Fruit fly (Drosophila melanogaster) ovary, adult (tissue): ENCODE measurements around the gene CG17625.

ENCODE experiments used
- CG17801 ChIP-seq: fragments of 200-800 bp; optimal IDR thresholded peaks from 2 replicates; lab custom pipeline; 2019; ENCODE audit warnings: missing biosample characterization, mild to moderate bottlenecking, missing genetic modification characterization, moderate library complexity; ENCODE audit not compliant: partially characterized antibody

Gene CG17625

dm6 chr3R:22686336-22686874, at the start of gene CG17625, which contains the start of gene Gclm:
Gene CG17625, plus strand, starts transcription at chr3R:22686849.
Gene Gclm, minus strand, starts transcription at chr3R:22686510.
- peak; percentile 83 for TF ChIP-seq CG17801 (GFP tag; lab: Kevin White, UChicago)

DNA sequence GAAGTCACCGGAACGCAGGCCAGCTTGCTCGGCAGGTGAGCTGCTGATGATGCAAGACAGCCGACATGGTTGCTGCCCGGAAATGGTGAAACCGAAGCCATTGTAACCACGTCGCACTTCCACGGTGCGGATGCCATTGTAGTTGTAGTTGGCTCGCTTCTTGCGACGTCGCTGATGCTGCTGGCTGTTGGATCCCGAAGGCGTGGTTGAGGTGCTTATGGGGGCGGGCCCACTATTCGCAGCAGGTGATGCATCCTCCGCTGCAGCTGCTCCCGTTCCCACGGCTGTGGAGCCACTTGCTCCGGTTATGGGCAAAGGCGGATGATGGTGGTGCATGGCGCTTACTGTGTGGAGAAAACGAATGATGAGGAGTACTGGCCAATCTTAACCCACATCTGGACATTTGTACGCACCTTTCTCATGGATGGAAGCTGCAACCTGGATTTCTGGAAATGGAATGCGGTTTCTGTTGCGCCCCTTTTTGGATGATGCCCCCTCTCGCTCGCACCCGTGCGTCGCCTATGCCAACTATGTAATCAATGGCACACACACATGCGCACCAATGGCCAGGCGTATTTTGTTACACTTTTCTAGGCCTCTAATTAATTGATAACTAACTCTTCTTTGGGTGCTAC, 47.9 kb upstream of the CG17625 start:
- no peak for TF ChIP-seq CG17801 (GFP tag; lab: Kevin White, UChicago)

dm6 chr3R:22639239-22639858, 47.3 kb upstream of the CG17625 start, which contains the start of the genes loco and wake:
Gene loco, minus strand, starts transcription at chr3R:22639387.
Gene wake, plus strand, starts transcription at chr3R:22639808.
- no peak for TF ChIP-seq CG17801 (GFP tag; lab: Kevin White, UChicago)

dm6 chr3R:22649859-22650258, 36.8 kb upstream of the CG17625 start:
- TF ChIP-seq CG17801 (GFP tag; lab: Kevin White, UChicago) = no peak

DNA sequence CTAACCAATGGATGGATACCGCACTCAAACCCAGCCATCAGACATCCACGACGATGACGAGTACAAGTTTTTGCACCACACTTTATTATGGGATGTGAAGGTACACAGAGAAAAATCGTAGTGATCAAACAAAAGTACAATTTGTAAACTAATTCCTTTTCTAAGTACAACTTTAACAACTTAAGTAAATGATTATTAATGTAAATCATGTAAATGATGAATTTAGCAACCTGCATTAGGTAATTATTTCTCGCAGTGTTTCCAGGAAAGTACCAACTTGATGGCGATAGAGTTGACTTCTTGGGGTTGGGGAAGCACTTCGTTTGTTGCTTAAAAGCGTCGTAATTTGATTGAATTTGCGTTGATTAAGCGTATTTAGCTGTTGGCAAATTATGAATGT, 23.5 kb upstream of the CG17625 start:
- TF ChIP-seq CG17801 (GFP tag; lab: Kevin White, UChicago) = no peak

DNA sequence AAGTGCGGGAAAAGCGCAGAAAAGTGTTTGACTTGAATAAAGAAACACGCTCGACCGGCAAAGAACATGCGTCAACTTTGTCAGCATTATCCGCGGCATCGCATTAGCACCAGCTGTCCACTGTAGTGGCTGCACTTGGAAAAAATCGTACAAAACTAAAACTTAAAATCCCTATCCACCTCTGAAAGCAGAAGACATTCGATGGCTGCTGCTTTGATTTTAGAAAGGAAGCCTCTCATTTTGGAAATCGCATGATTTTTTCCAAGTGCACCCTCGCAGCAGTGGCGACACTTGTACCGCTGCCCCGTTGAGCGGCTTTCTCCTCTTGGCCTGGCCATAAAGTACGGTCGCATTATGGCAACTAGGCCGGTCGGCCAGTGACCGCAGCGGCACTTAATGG, 22.4 kb upstream of the CG17625 start:
- no peak for TF ChIP-seq CG17801 (GFP tag; lab: Kevin White, UChicago)

DNA sequence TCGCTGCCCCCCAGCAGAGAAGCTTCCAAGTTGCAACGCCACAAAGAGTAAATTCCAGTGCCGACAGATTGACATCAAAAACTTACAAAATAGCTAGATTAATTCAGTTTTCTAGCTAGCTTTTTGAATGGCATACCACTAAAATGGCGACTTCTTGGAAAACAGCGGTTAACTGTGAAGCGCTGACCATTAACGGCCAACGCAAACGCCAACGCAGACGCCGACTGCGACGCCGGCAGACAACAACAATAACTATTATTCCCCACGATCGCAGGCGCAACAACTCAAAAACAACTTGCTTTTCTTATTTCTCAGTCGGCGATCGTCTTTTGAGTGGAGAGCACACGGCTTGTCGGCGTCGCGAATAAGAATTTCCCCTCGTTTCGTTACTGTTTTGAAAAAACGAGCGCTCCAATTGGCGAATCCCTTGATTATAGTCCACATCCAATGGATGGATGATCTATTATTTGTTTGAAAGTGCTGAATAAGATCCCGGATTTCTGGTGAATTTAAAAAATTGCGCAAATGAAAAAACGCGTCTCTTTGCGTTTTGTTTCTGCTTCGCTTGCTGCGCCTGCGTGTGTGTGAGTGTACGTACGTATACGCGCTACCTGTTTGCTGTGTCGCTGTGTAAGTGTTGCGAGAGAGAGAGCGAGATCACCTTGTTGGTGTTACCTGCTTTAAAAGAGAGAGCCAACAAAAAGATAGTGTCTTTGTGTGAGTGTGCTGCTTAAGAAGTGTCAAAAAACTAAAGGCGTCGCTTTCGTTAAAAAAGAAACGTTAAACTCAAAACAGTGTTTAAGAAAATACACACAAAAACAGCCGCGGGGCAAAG, 20.0 kb upstream of the CG17625 start:
- TF ChIP-seq CG17801 (GFP tag; lab: Kevin White, UChicago) = peak; percentile 49

DNA sequence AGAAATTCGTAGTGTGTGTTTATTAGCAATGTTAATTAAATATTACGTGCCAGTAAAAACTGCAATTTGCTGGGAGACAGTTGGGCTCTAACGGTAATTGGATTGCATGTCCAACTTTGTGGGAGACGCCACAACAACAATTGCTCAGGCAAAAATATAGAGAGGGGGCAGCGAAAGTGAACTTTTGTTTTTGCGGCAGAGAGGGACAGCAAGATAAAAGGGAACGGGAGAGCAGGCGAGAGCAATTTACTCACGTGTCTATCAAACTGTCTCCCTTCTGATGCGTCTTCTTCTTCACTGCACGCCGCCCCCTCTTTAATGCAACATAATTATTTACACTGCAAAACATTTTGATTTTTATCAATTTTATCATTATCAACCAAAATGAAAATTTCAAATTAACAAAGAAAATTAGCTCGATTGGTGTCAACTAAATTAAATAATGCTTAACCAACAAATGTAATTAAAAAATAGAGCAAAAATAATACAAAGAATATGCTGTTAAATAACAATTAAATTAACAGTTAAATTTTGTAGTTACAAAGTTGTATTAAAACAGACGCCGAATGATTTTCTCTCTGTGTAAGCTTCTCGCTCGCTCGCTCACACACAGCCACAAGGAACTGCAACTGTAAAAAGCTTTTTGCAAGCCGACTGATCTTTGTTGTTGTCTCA, 19.2 kb upstream of the CG17625 start:
- TF ChIP-seq CG17801 (GFP tag; lab: Kevin White, UChicago) = peak; percentile 91

DNA sequence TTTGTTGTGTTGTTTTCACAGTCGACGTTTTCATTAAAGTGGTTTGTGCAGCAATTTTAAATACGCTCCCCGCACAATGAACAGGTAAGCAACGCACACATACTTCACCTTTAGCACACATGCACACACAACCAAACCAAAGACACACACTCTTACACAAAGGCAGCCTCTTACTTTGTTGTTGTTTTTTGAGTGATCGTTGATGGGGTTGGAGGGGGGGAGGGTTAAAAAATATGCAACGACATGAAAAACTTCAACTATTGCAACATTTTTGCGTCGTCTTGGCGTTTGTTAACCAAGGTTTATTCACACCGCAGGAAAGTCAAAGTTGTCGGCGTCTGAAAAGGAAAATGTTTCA, 18.7 kb upstream of the CG17625 start:
- no peak for TF ChIP-seq CG17801 (GFP tag; lab: Kevin White, UChicago)

- TF ChIP-seq CG17801 (GFP tag; lab: Kevin White, UChicago) = no peak
Measured at dm6 chr3R:22668622-22669021, 18.0 kb upstream of the CG17625 start.

DNA sequence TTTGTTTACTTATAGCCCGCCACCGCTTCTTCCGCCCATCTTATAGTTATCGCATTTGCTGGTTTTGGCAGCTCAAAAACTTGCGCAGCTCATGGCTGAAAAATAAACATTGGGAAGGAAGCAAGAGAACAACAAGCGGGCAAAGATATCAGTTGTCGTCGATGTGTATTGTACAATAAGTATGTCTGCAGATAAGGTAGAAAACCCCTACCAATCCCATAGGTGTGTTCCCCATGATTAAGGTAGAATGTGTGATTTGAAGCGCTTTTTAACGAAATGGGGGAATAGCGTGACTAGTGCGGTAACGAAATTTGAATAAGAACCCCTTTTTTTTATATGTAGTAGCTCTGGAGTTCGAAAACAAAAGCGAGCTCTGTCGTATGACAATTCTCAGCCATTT, 17.5 kb upstream of the CG17625 start:
- TF ChIP-seq CG17801 (GFP tag; lab: Kevin White, UChicago) = no peak

- TF ChIP-seq CG17801 (GFP tag; lab: Kevin White, UChicago) = no peak
Measured at dm6 chr3R:22669789-22670426, 16.7 kb upstream of the CG17625 start.

DNA sequence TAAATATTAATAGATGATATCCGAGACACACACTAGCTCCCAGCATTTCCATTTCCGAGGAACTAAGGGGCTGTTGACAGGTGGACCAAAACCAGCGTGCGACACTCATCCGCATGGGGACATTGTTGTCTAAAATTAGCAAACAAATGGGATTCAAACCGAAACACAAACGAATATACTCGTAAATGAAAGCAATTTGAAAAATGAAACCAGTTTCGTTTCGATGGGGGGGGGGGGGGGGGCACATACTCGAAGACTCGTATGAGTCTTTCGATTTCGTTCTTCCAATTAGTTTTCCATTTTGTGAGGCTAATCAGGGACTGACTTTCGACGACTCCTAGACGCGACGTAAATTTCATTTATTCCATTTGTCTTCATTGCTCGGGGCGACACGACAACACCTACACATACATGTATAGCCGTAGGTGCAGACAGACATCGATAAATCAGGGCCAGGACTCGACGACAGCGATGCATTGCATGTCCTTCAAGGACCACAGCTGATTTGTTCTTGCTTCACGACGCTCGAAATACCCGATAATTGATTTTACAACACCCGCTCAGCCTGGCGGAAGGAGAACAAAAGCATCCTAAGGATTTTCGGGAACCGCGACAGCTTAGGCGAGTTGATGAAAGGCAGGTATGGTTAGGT, 13.8 kb upstream of the CG17625 start:
- no peak for TF ChIP-seq CG17801 (GFP tag; lab: Kevin White, UChicago)

dm6 chr3R:22673528-22673959, 13.1 kb upstream of the CG17625 start:
- TF ChIP-seq CG17801 (GFP tag; lab: Kevin White, UChicago) = no peak
